Fruit fly (Drosophila melanogaster) S2 (cell line): ENCODE results near the gene CG3638.

Source experiments
- CG8478 ChIP-seq: fragments of >200 bp; optimal IDR thresholded peaks from 2 replicates; lab custom pipeline; 2018
- CTCF ChIP-seq, 2 experiments: fragments of >200 bp; optimal IDR thresholded peaks; 2 replicates each; lab custom pipeline; 2018

DNA sequence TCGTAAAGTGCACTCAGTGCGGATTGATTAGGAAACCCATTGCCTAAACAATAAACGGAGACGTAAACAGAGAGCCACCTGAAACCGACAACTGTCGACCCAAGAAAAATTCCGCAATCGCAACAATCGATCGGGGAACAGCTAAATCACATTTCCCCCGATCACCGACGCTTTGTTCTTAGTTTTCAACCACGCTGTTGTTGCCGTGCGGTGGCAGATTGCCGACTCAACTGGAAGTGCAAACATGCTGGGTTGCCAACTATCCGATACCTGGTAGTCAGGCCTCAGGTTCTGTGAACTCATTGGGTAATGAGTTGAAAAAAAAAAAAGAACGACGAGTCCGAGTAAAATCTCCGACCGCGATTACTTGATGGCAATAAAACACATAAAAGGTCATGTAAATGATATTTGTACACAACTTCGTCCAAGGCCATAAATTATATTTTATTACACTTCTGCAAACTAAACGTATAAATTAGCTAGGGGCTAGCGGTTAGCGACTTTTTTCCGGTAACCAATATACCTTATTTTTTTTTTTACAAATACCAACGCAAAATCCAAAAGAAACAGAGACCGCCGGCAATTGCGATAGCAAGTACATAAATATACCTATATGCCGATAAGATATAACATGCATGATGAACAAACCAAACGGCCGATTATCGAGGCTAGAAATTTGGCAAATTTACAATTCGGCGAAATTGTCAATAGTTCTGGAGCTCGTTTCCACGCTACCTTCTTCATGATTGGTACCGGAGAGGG lies 66.2 kb downstream of the CG3638 start, which contains the start of gene CG11378:
- no peak for TF ChIP-seq CG8478 (lab: Kevin White, UChicago)
- no peak for TF ChIP-seq CTCF (optimal IDR thresholded peaks at IDR 0.05; lab: Kevin White, UChicago)
